Worm (Caenorhabditis elegans): ENCODE results near the gene C04B4.2.

ce11 chrX:12321357-12321756 is 38.3 kb downstream of the C04B4.2 start, which contains the start of gene F17A2.13:
- TF ChIP-seq F23B12.7 (tag; optimal IDR thresholded peaks at IDR 0.05; ENCODE audit: insufficient read depth) (no peak), ztf-22 (GFP tag; optimal IDR thresholded peaks at IDR 0.05) (no peak), aptf-2 (GFP tag; conservative IDR thresholded peaks at IDR 0.05) (no peak), B0035.1 (tag; optimal IDR thresholded peaks at IDR 0.05) (no peak), Y95B8A.8 (GFP tag; IDR thresholded peaks at IDR 0.05) (no peak), Y79H2A.3 (GFP tag; conservative IDR thresholded peaks at IDR 0.05) (no peak), somi-1 (GFP tag; optimal IDR thresholded peaks at IDR 0.05) (no peak), aptf-3 (GFP tag; IDR thresholded peaks at IDR 0.05) (no peak)
